Worm (Caenorhabditis elegans): ENCODE measurements around the gene C28A5.1.

DNA sequence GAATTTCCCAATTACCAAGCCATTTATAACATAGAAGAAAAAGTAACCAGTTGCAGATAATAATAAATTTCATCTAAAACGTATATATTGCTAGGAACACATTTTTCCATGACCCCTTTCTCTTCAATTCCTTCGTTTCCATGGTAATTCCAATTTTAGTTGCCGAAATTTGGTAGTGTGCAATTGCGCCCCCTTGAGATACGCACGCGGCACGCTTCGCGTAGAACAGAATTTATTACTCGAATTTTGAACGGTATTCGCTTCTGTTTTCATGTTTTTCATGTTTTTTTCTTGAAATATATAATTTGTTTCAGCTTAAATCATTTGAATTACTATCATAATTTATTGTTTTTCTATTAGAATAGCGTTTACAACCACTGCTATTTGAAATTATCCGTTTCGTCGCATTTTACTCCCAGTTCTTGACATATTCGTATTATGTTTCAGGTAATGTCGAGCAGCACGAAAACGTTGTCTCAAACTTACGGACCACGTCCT is 29.8 kb downstream of the C28A5.1 start, which contains the start of the genes R07E5.17 and snfc-5:
- no peak for TF ChIP-seq flt-1 (GFP tag; IDR thresholded peaks at IDR 0.05)
- TF ChIP-seq ztf-23 (GFP tag; IDR thresholded peaks at IDR 0.05): no peak
- TF ChIP-seq klf-2 (GFP tag; conservative IDR thresholded peaks at IDR 0.05): no peak
- no peak for TF ChIP-seq cog-1 (tag; optimal IDR thresholded peaks at IDR 0.05)
- TF ChIP-seq med-1 (GFP tag; optimal IDR thresholded peaks at IDR 0.05; ENCODE audit: insufficient read depth): no peak
- no peak for TF ChIP-seq ztf-29 (GFP tag; IDR thresholded peaks at IDR 0.05)
- TF ChIP-seq tab-1 (GFP tag; IDR thresholded peaks at IDR 0.05): no peak
